Fruit fly (Drosophila melanogaster) S2 (cell line): ENCODE measurements around the gene Galk.

Experiments
- CG8478 ChIP-seq: fragments of >200 bp; optimal IDR thresholded peaks from 2 replicates; lab custom pipeline; 2018
- CTCF ChIP-seq, 2 experiments: fragments of >200 bp; optimal IDR thresholded peaks; 2 replicates each; lab custom pipeline; 2018

- TF ChIP-seq CG8478 (lab: Kevin White, UChicago) (no peak), CTCF (optimal IDR thresholded peaks at IDR 0.05; lab: Kevin White, UChicago) (no peak)
Observed at dm6 chr3L:8947848-8948494, 37.9 kb downstream of the Galk start.
